Worm (Caenorhabditis elegans) whole organism, young adult: ENCODE measurements around the gene T05H10.4.

Source experiments
- B0019.2 ChIP-seq: fragments of 200-800 bp; sonication (Bioruptor generic); conservative IDR thresholded peaks from 2 replicates; pipeline ENCODE4 v1.3.6; 2022; ENCODE audit warnings: missing genetic modification reagents, missing genetic modification characterization, missing compliant biosample characterization
- C06A6.2 ChIP-seq: fragments of 200-800 bp; sonication (Bioruptor generic); conservative IDR thresholded peaks from 2 replicates; pipeline ENCODE4 v1.3.6; 2022; ENCODE audit warnings: missing genetic modification characterization, missing compliant biosample characterization
- F37B4.10 ChIP-seq: fragments of 200-800 bp; sonication (Bioruptor generic); IDR thresholded peaks from 2 replicates; pipeline ENCODE4 v1.3.6; 2022; ENCODE audit warnings: missing genetic modification characterization, missing compliant biosample characterization
- F49E8.2 ChIP-seq: sonication (generic microtip); optimal IDR thresholded peaks from 3 replicates; lab custom pipeline; 2017; ENCODE audit warnings: missing genetic modification characterization, mild to moderate bottlenecking, missing compliant biosample characterization, antibody characterized with exemption, moderate library complexity; ENCODE audit not compliant: insufficient read depth
- F52B5.7 ChIP-seq: sonication (generic microtip); optimal IDR thresholded peaks from 2 replicates; lab custom pipeline; 2016; ENCODE audit warnings: mild to moderate bottlenecking, missing genetic modification characterization, missing compliant biosample characterization
- F57A8.1 ChIP-seq: fragments of 200-800 bp; sonication (Bioruptor generic); optimal IDR thresholded peaks from 2 replicates; lab custom pipeline; 2018; ENCODE audit warnings: mild to moderate bottlenecking, missing genetic modification characterization, moderate library complexity, missing compliant biosample characterization
- F57C9.4 ChIP-seq: sonication (generic microtip); optimal IDR thresholded peaks from 2 replicates; lab custom pipeline; 2017; ENCODE audit warnings: mild to moderate bottlenecking, missing genetic modification characterization, missing compliant biosample characterization
- K11D2.4 ChIP-seq: fragments of 200-800 bp; sonication (Bioruptor generic); IDR thresholded peaks from 2 replicates; pipeline ENCODE4 v1.3.6; 2022; ENCODE audit warnings: missing genetic modification reagents, missing genetic modification characterization, missing compliant biosample characterization
- K12H6.12 ChIP-seq: fragments of 200-800 bp; sonication (Bioruptor generic); optimal IDR thresholded peaks from 2 replicates; lab custom pipeline; 2018; ENCODE audit warnings: mild to moderate bottlenecking, missing genetic modification characterization, missing compliant biosample characterization
- T07F8.4 ChIP-seq: sonication (generic microtip); optimal IDR thresholded peaks from 2 replicates; lab custom pipeline; 2016; ENCODE audit warnings: mild to moderate bottlenecking, missing genetic modification characterization, moderate library complexity, missing compliant biosample characterization
- Y56A3A.18 ChIP-seq: fragments of 200-800 bp; sonication (Bioruptor generic); IDR thresholded peaks from 2 replicates; pipeline ENCODE4 v1.3.6; 2022; ENCODE audit warnings: missing genetic modification reagents, missing genetic modification characterization, missing compliant biosample characterization
- ZK185.1 ChIP-seq: sonication (generic microtip); optimal IDR thresholded peaks from 2 replicates; lab custom pipeline; 2016; ENCODE audit warnings: mild to moderate bottlenecking, missing genetic modification characterization, missing compliant biosample characterization; ENCODE audit not compliant: poor library complexity, severe bottlenecking
- ama-1 ChIP-seq, 3 experiments: fragments of 150-350 bp in 1 of 3; sonication (generic microtip) in 2 of 3; optimal IDR thresholded peaks; 2 replicates each; lab custom pipeline; 2014 to 2018; ENCODE audit warnings: missing biosample characterization in 2 of 3, missing genetic modification characterization in 2 of 3, missing genetic modification reagents in 2 of 3
- attf-6 ChIP-seq: fragments of 200-800 bp; sonication (Bioruptor generic); IDR thresholded peaks from 2 replicates; pipeline ENCODE4 v1.3.6; 2022; ENCODE audit warnings: missing genetic modification reagents, missing genetic modification characterization, missing compliant biosample characterization
- bed-1 ChIP-seq: fragments of 200-800 bp; sonication (Bioruptor generic); IDR thresholded peaks from 2 replicates; pipeline ENCODE4 v1.3.6; 2022; ENCODE audit warnings: missing genetic modification reagents, missing genetic modification characterization, missing compliant biosample characterization
- bed-2 ChIP-seq: fragments of 200-800 bp; sonication (Bioruptor generic); IDR thresholded peaks from 2 replicates; pipeline ENCODE4 v1.3.6; 2022; ENCODE audit warnings: missing genetic modification reagents, missing genetic modification characterization, missing compliant biosample characterization
- ceh-100 ChIP-seq: fragments of 200-800 bp; sonication (Bioruptor generic); IDR thresholded peaks from 2 replicates; pipeline ENCODE4 v1.3.6; 2022; ENCODE audit warnings: missing genetic modification reagents, missing genetic modification characterization, missing compliant biosample characterization
- ceh-79 ChIP-seq: sonication (generic microtip); optimal IDR thresholded peaks from 2 replicates; lab custom pipeline; 2017; ENCODE audit warnings: mild to moderate bottlenecking, missing genetic modification characterization, missing compliant biosample characterization
- dpff-1 ChIP-seq: sonication (generic microtip); optimal IDR thresholded peaks from 2 replicates; lab custom pipeline; 2017; ENCODE audit warnings: mild to moderate bottlenecking, missing genetic modification characterization, missing compliant biosample characterization
- efl-1 ChIP-seq: fragments of 150-350 bp; optimal IDR thresholded peaks from 2 replicates; lab custom pipeline; 2014; ENCODE audit warnings: missing biosample characterization, missing genetic modification reagents, missing genetic modification characterization
- egrh-3 ChIP-seq: fragments of 200-800 bp; sonication (Bioruptor generic); IDR thresholded peaks from 2 replicates; pipeline ENCODE4 v1.3.6; 2022; ENCODE audit warnings: missing genetic modification reagents, missing genetic modification characterization, missing compliant biosample characterization
- fkh-3 ChIP-seq: sonication (generic microtip); optimal IDR thresholded peaks from 2 replicates; lab custom pipeline; 2016; ENCODE audit warnings: mild to moderate bottlenecking, missing genetic modification characterization, missing compliant biosample characterization
- hmg-1.2 ChIP-seq: fragments of 200-800 bp; sonication (Bioruptor generic); IDR thresholded peaks from 2 replicates; pipeline ENCODE4 v1.3.6; 2022; ENCODE audit warnings: missing genetic modification reagents, missing genetic modification characterization, missing compliant biosample characterization
- hmg-20 ChIP-seq: fragments of 200-800 bp; sonication (Bioruptor generic); IDR thresholded peaks from 2 replicates; pipeline ENCODE4 v1.3.6; 2022; ENCODE audit warnings: missing genetic modification reagents, missing genetic modification characterization, missing compliant biosample characterization
- hrde-1 ChIP-seq: sonication (generic microtip); optimal IDR thresholded peaks from 2 replicates; lab custom pipeline; 2016; ENCODE audit warnings: missing genetic modification characterization, mild to moderate bottlenecking, missing compliant biosample characterization, moderate library complexity, missing genotype, missing genetic modification reagents, borderline replicate concordance
- hsf-1 ChIP-seq: fragments of 200-800 bp; sonication (Bioruptor generic); IDR thresholded peaks from 2 replicates; pipeline ENCODE4 v1.3.6; 2022; ENCODE audit warnings: missing genetic modification reagents, missing genetic modification characterization, missing compliant biosample characterization
- let-607 ChIP-seq, 2 experiments: fragments of 200-800 bp in 1 of 2; sonication (Bioruptor generic) in 1 of 2; sonication (generic microtip) in 1 of 2; optimal IDR thresholded peaks; 2 replicates each; lab custom pipeline; 2016 to 2018; ENCODE audit warnings: mild to moderate bottlenecking in 2 of 2, missing compliant biosample characterization in 2 of 2, missing genetic modification characterization in 2 of 2, moderate library complexity in 2 of 2, missing genotype in 1 of 2
- lin-26 ChIP-seq: fragments of 200-800 bp; sonication (Bioruptor generic); IDR thresholded peaks from 2 replicates; pipeline ENCODE4 v1.3.6; 2022; ENCODE audit warnings: missing genetic modification reagents, missing genetic modification characterization, missing compliant biosample characterization
- lin-54 ChIP-seq: fragments of 200-800 bp; sonication (Bioruptor generic); optimal IDR thresholded peaks from 2 replicates; lab custom pipeline; 2018; ENCODE audit warnings: mild to moderate bottlenecking, missing genetic modification characterization, missing compliant biosample characterization
- lsl-1 ChIP-seq: fragments of 200-800 bp; sonication (Bioruptor generic); optimal IDR thresholded peaks from 2 replicates; lab custom pipeline; 2018; ENCODE audit warnings: mild to moderate bottlenecking, missing genetic modification characterization, moderate library complexity, missing compliant biosample characterization
- lsy-27 ChIP-seq: sonication (generic microtip); optimal IDR thresholded peaks from 2 replicates; lab custom pipeline; 2017; ENCODE audit warnings: missing genetic modification characterization, mild to moderate bottlenecking, missing compliant biosample characterization, antibody characterized with exemption, missing genotype, borderline replicate concordance; ENCODE audit not compliant: insufficient read depth
- madf-8 ChIP-seq: fragments of 200-800 bp; sonication (Bioruptor generic); conservative IDR thresholded peaks from 2 replicates; pipeline ENCODE4 v1.3.6; 2022; ENCODE audit warnings: missing genetic modification reagents, missing genetic modification characterization, missing compliant biosample characterization
- mes-4 ChIP-seq: sonication (generic microtip); optimal IDR thresholded peaks from 2 replicates; lab custom pipeline; 2016; ENCODE audit warnings: missing genotype, missing genetic modification characterization, missing compliant biosample characterization
- nhr-120 ChIP-seq: fragments of 200-800 bp; sonication (Bioruptor generic); IDR thresholded peaks from 2 replicates; pipeline ENCODE4 v1.3.6; 2022; ENCODE audit warnings: missing genetic modification characterization, missing compliant biosample characterization
- pbrm-1 ChIP-seq: fragments of 200-800 bp; sonication (Bioruptor generic); IDR thresholded peaks from 2 replicates; pipeline ENCODE4 v1.3.6; 2022; ENCODE audit warnings: missing genetic modification reagents, missing genetic modification characterization, missing compliant biosample characterization
- repo-1 ChIP-seq: sonication (generic microtip); optimal IDR thresholded peaks from 2 replicates; lab custom pipeline; 2017; ENCODE audit warnings: mild to moderate bottlenecking, missing genetic modification characterization, missing compliant biosample characterization
- sdz-38 ChIP-seq: sonication (generic microtip); optimal IDR thresholded peaks from 2 replicates; lab custom pipeline; 2016; ENCODE audit warnings: missing genotype, missing genetic modification characterization, missing compliant biosample characterization
- snpc-1.1 ChIP-seq: sonication (generic microtip); optimal IDR thresholded peaks from 2 replicates; lab custom pipeline; 2017; ENCODE audit warnings: missing genetic modification characterization, mild to moderate bottlenecking, missing compliant biosample characterization, antibody characterized with exemption, moderate library complexity, missing genotype, missing genetic modification reagents; ENCODE audit not compliant: insufficient read depth
- snpc-3.4 ChIP-seq: sonication (generic microtip); optimal IDR thresholded peaks from 2 replicates; lab custom pipeline; 2017; ENCODE audit warnings: missing genetic modification characterization, mild to moderate bottlenecking, missing compliant biosample characterization, antibody characterized with exemption, moderate library complexity, missing genotype, missing genetic modification reagents
- snpc-4 ChIP-seq, 5 experiments: fragments of 150-350 bp in 1 of 5; sonication (generic microtip) in 4 of 5; optimal IDR thresholded peaks; 2 replicates each; lab custom pipeline; 2014 to 2018; ENCODE audit warnings: missing genetic modification characterization in 5 of 5, missing biosample characterization in 3 of 5, antibody characterized with exemption in 2 of 5, mild to moderate bottlenecking in 2 of 5, missing compliant biosample characterization in 2 of 5, missing genotype in 2 of 5, moderate library complexity in 2 of 5, missing genetic modification reagents in 1 of 5
- tlf-1 ChIP-seq: fragments of 200-800 bp; sonication (Bioruptor generic); optimal IDR thresholded peaks from 2 replicates; lab custom pipeline; 2018; ENCODE audit warnings: mild to moderate bottlenecking, missing genetic modification characterization, missing compliant biosample characterization
- unc-130 ChIP-seq: sonication (generic microtip); optimal IDR thresholded peaks from 2 replicates; lab custom pipeline; 2016; ENCODE audit warnings: missing genetic modification reagents, missing genetic modification characterization, missing compliant biosample characterization
- unc-62 ChIP-seq: fragments of 150-350 bp; optimal IDR thresholded peaks from 2 replicates; lab custom pipeline; 2014; ENCODE audit warnings: missing biosample characterization, missing genetic modification reagents, missing genetic modification characterization
- ztf-6 ChIP-seq: fragments of 200-800 bp; sonication (Bioruptor generic); IDR thresholded peaks from 2 replicates; pipeline ENCODE4 v1.3.6; 2022; ENCODE audit warnings: missing genetic modification reagents, missing genetic modification characterization, missing compliant biosample characterization

The T05H10.4 gene

ce11 chrII:8062334-8062791 is 9.4 kb downstream of the T05H10.4 start, which contains the start of gene ufd-2 (continued):
- no peak for TF ChIP-seq ztf-6 (GFP tag; lab: Robert Waterston, UW)
- TF ChIP-seq K11D2.4 (GFP tag; lab: Robert Waterston, UW): no peak
- TF ChIP-seq F57C9.4 (tag; lab: Kevin White, UChicago): no peak
- peak; percentile 93 for TF ChIP-seq ceh-100 (GFP tag; lab: Robert Waterston, UW)
- peak; percentile 61; the same call in 1 of the 2 replicates for TF ChIP-seq hmg-1.2 (GFP tag; lab: Robert Waterston, UW)
- TF ChIP-seq ZK185.1 (tag; lab: Kevin White, UChicago): peak; percentile 23
- TF ChIP-seq snpc-3.4 (tag; lab: Kevin White, UChicago): no peak
- TF ChIP-seq lin-26 (GFP tag; lab: Robert Waterston, UW): peak; percentile 68; the same call in 1 of the 2 replicates
- no peak for TF ChIP-seq ceh-79 (tag; lab: Kevin White, UChicago)
- TF ChIP-seq dpff-1 (tag; lab: Kevin White, UChicago): no peak
- TF ChIP-seq tlf-1 (GFP tag; lab: Kevin White, UChicago): no peak
- TF ChIP-seq B0019.2 (GFP tag; lab: Robert Waterston, UW): no peak
- no peak for TF ChIP-seq bed-1 (GFP tag; lab: Robert Waterston, UW)
- TF ChIP-seq sdz-38: no peak
- peak; percentile 84 for TF ChIP-seq efl-1
- no peak for TF ChIP-seq unc-62
- TF ChIP-seq egrh-3 (GFP tag; lab: Robert Waterston, UW): peak; percentile 64
- TF ChIP-seq repo-1 (tag; lab: Kevin White, UChicago): no peak
- TF ChIP-seq K12H6.12: peak; percentile 46
- TF ChIP-seq C06A6.2 (GFP tag; lab: Robert Waterston, UW): no peak
- peak; percentile 73 for TF ChIP-seq bed-2 (GFP tag; lab: Robert Waterston, UW)
- TF ChIP-seq ama-1 (optimal IDR thresholded peaks at IDR 0.05; lab: Kevin White, UChicago): no peak
- no peak for TF ChIP-seq ama-1 (GFP tag; optimal IDR thresholded peaks at IDR 0.05; lab: Kevin White, UChicago)
- no peak for TF ChIP-seq Y56A3A.18 (GFP tag; lab: Robert Waterston, UW)
- TF ChIP-seq lin-54 (GFP tag; lab: Kevin White, UChicago): no peak
- no peak for TF ChIP-seq snpc-1.1 (tag; lab: Kevin White, UChicago)
- TF ChIP-seq F49E8.2: no peak
- TF ChIP-seq pbrm-1 (GFP tag; lab: Robert Waterston, UW): no peak
- no peak for TF ChIP-seq nhr-120
- TF ChIP-seq unc-130 (GFP tag; lab: Kevin White, UChicago): no peak
- no peak for TF ChIP-seq mes-4
- peak; percentile 53; the same call in 1 of the 2 replicates for TF ChIP-seq madf-8 (GFP tag; lab: Robert Waterston, UW)
- TF ChIP-seq hmg-20: no peak

ce11 chrII:8065985-8066384 is 13.0 kb downstream of the T05H10.4 start, which contains the start of gene pdha-1:
TSS of gene pdha-1 (plus strand) at chrII:8066285.
- TF ChIP-seq fkh-3 (tag; lab: Kevin White, UChicago) (no peak), lsy-27 (no peak), Y56A3A.18 (GFP tag; lab: Robert Waterston, UW) (peak; percentile 44; the same call in 1 of the 2 replicates), snpc-4 (GFP tag; optimal IDR thresholded peaks at IDR 0.05; lab: Kevin White, UChicago) (no peak), snpc-4 (tag; optimal IDR thresholded peaks at IDR 0.05; lab: Kevin White, UChicago) (no peak), let-607 (tag; optimal IDR thresholded peaks at IDR 0.05; lab: Kevin White, UChicago) (peak in 1 of 2 experiments; percentile 12), snpc-1.1 (tag; lab: Kevin White, UChicago) (no peak), efl-1 (no peak), attf-6 (no peak), hrde-1 (tag; lab: Kevin White, UChicago) (peak; percentile 32), F52B5.7 (tag; lab: Kevin White, UChicago) (no peak), hmg-1.2 (GFP tag; lab: Robert Waterston, UW) (no peak), T07F8.4 (tag; lab: Kevin White, UChicago) (no peak), F57A8.1 (GFP tag; lab: Kevin White, UChicago) (no peak), hsf-1 (GFP tag; lab: Robert Waterston, UW) (peak; percentile 62), F37B4.10 (no peak), ceh-79 (tag; lab: Kevin White, UChicago) (no peak), lsl-1 (GFP tag; lab: Kevin White, UChicago) (peak; percentile 10)
